Fruit fly (Drosophila melanogaster) whole organism, wandering third instar larva: ENCODE results near the gene Gs1l.

Experiments
- Dif ChIP-seq: fragments of 200-275, 200-300 bp; sonication (Bioruptor generic); optimal IDR thresholded peaks from 2 replicates; lab custom pipeline; 2018; ENCODE audit warnings: missing biosample characterization, missing genetic modification characterization; ENCODE audit not compliant: partially characterized antibody
- Hr83 ChIP-seq: fragments of 200-300 bp; sonication (Bioruptor generic); optimal IDR thresholded peaks from 2 replicates; lab custom pipeline; 2016; ENCODE audit warnings: missing biosample characterization, mild to moderate bottlenecking, missing genetic modification characterization, moderate library complexity; ENCODE audit not compliant: poor library complexity, severe bottlenecking
- Myc ChIP-seq: fragments of >200 bp; optimal IDR thresholded peaks from 2 replicates; lab custom pipeline; 2017
- usp ChIP-seq: fragments of >200 bp; optimal IDR thresholded peaks from 2 replicates; lab custom pipeline; 2017; ENCODE audit warnings: missing biosample characterization, missing genetic modification characterization

- no peak for TF ChIP-seq Hr83 (GFP tag; lab: Kevin White, UChicago)
- no peak for TF ChIP-seq Myc (lab: Kevin White, UChicago)
- TF ChIP-seq Dif (GFP tag; lab: Kevin White, UChicago), result no peak
- TF ChIP-seq usp (GFP tag; lab: Kevin White, UChicago), result no peak
Observed at dm6 chr2L:4456539-4456994, at the start of gene Gs1l.
